Fruit fly (Drosophila melanogaster) whole organism, prepupa: Measurements from ENCODE around the gene CG9302.

ENCODE experiments used
- Blimp-1 ChIP-seq: fragments of 200-800 bp; sonication (Bioruptor generic); optimal IDR thresholded peaks from 3 replicates; lab custom pipeline; 2017; ENCODE audit warnings: missing biosample characterization, missing genetic modification characterization, mild to moderate bottlenecking, moderate library complexity, missing genetic modification reagents
- CG10631 ChIP-seq: fragments of 200-800 bp; sonication (Bioruptor generic); optimal IDR thresholded peaks from 2 replicates; lab custom pipeline; 2016; ENCODE audit warnings: missing biosample characterization, missing genetic modification characterization
- CG16779 ChIP-seq: fragments of 200-800 bp; sonication (Bioruptor generic); optimal IDR thresholded peaks from 3 replicates; lab custom pipeline; 2017; ENCODE audit warnings: missing biosample characterization, mild to moderate bottlenecking, missing genetic modification characterization
- CG3032 ChIP-seq: fragments of 200-800 bp; optimal IDR thresholded peaks from 2 replicates; lab custom pipeline; 2019; ENCODE audit warnings: missing biosample characterization, mild to moderate bottlenecking, missing genetic modification characterization, moderate library complexity
- CG32006 ChIP-seq: fragments of 200-800 bp; sonication (Bioruptor generic); optimal IDR thresholded peaks from 3 replicates; lab custom pipeline; 2017; ENCODE audit warnings: missing biosample characterization, mild to moderate bottlenecking, missing genetic modification characterization
- CG34406 ChIP-seq: fragments of 200-800 bp; sonication (Bioruptor generic); optimal IDR thresholded peaks from 3 replicates; lab custom pipeline; 2016; ENCODE audit warnings: missing biosample characterization, missing genetic modification characterization
- CG6854 ChIP-seq: fragments of 200-800 bp; sonication (Bioruptor generic); optimal IDR thresholded peaks from 2 replicates; lab custom pipeline; 2017; ENCODE audit warnings: missing biosample characterization, mild to moderate bottlenecking, missing genetic modification characterization
- CG7368 ChIP-seq: fragments of 200-800 bp; sonication (Bioruptor generic); optimal IDR thresholded peaks from 3 replicates; lab custom pipeline; 2016; ENCODE audit warnings: missing biosample characterization, missing genetic modification characterization
- Eip93F ChIP-seq: fragments of 200-800 bp; sonication (Bioruptor generic); optimal IDR thresholded peaks from 2 replicates; lab custom pipeline; 2016; ENCODE audit warnings: missing biosample characterization, mild to moderate bottlenecking, missing genetic modification characterization
- Gug ChIP-seq: fragments of 200-800 bp; sonication (Bioruptor generic); IDR thresholded peaks from 2 replicates; pipeline ENCODE4 v1.3.6; 2022; ENCODE audit warnings: missing biosample characterization, missing genetic modification characterization
- Hr39 ChIP-seq: fragments of 200-800 bp; sonication (Bioruptor generic); optimal IDR thresholded peaks from 2 replicates; lab custom pipeline; 2016; ENCODE audit warnings: missing biosample characterization, missing genetic modification characterization
- Smox ChIP-seq: fragments of 200-800 bp; sonication (Bioruptor generic); optimal IDR thresholded peaks from 3 replicates; lab custom pipeline; 2016; ENCODE audit warnings: missing biosample characterization, missing genetic modification characterization
- esn ChIP-seq: fragments of 200-800 bp; sonication (Bioruptor generic); optimal IDR thresholded peaks from 2 replicates; lab custom pipeline; 2016; ENCODE audit warnings: missing biosample characterization, mild to moderate bottlenecking, missing genetic modification characterization, moderate library complexity
- pdm3 ChIP-seq: fragments of 200-800 bp; sonication (Bioruptor generic); optimal IDR thresholded peaks from 3 replicates; lab custom pipeline; 2016; ENCODE audit warnings: missing biosample characterization, missing genetic modification characterization

- TF ChIP-seq CG6854 (GFP tag; lab: Kevin White, UChicago) (no peak), Eip93F (GFP tag; lab: Kevin White, UChicago) (peak; percentile 21), CG7368 (no peak), CG16779 (tag; lab: Kevin White, UChicago) (no peak), pdm3 (GFP tag; lab: Kevin White, UChicago) (no peak), CG34406 (GFP tag; lab: Kevin White, UChicago) (peak; percentile 48), CG10631 (GFP tag; lab: Kevin White, UChicago) (peak; percentile 79), Gug (GFP tag; lab: Robert Waterston, UW) (peak; percentile 47), Hr39 (no peak), CG3032 (tag; lab: Kevin White, UChicago) (peak; percentile 78), Blimp-1 (GFP tag; lab: Kevin White, UChicago) (no peak), Smox (GFP tag; lab: Kevin White, UChicago) (no peak), CG32006 (GFP tag; lab: Kevin White, UChicago) (no peak), esn (GFP tag; lab: Kevin White, UChicago) (peak; percentile 67)
These were observed at the start of gene CG9302, which contains the start of gene beta'COP for dm6 chr2L:13378488-13378964.
